Fruit fly (Drosophila melanogaster) whole organism, embryonic: ENCODE data around the gene CG15643.

Experiments used
- BEAF-32 ChIP-seq: fragments of 200-800 bp; sonication (Bioruptor generic); optimal IDR thresholded peaks from 3 replicates; lab custom pipeline; 2017; ENCODE audit warnings: missing biosample characterization, missing genetic modification characterization, mild to moderate bottlenecking, moderate library complexity, missing genetic modification reagents
- Bgb ChIP-seq: fragments of 200-800 bp; sonication (Bioruptor generic); IDR thresholded peaks from 2 replicates; pipeline ENCODE4 v1.3.6; 2022; ENCODE audit warnings: missing biosample characterization, missing genetic modification characterization; ENCODE audit not compliant: partially characterized antibody
- Bteb2 ChIP-seq: fragments of 200-800 bp; sonication (Bioruptor generic); optimal IDR thresholded peaks from 2 replicates; lab custom pipeline; 2016; ENCODE audit warnings: missing biosample characterization, missing genetic modification characterization
- CG10147 ChIP-seq: fragments of 200-800 bp; sonication (Bioruptor generic); optimal IDR thresholded peaks from 2 replicates; lab custom pipeline; 2019; ENCODE audit warnings: missing biosample characterization, mild to moderate bottlenecking, missing genetic modification characterization, moderate library complexity
- CG10209 ChIP-seq: fragments of 200-800 bp; sonication (Bioruptor generic); optimal IDR thresholded peaks from 3 replicates; lab custom pipeline; 2017; ENCODE audit warnings: missing biosample characterization, mild to moderate bottlenecking, missing genetic modification characterization, missing genetic modification reagents
- CG11085 ChIP-seq: fragments of 200-800 bp; sonication (Bioruptor generic); IDR thresholded peaks from 2 replicates; pipeline ENCODE4 v1.3.6; 2022; ENCODE audit warnings: missing biosample characterization, missing genetic modification characterization
- CG11723 ChIP-seq: fragments of 200-800 bp; sonication (Bioruptor generic); optimal IDR thresholded peaks from 2 replicates; lab custom pipeline; 2017; ENCODE audit warnings: missing biosample characterization, mild to moderate bottlenecking, missing genetic modification characterization
- CG12744 ChIP-seq: fragments of 200-800 bp; sonication (Bioruptor generic); optimal IDR thresholded peaks from 2 replicates; lab custom pipeline; 2016; ENCODE audit warnings: missing biosample characterization, missing genetic modification characterization
- CG13287 ChIP-seq: fragments of 200-800 bp; sonication (Bioruptor generic); IDR thresholded peaks from 2 replicates; pipeline ENCODE4 v1.3.6; 2022; ENCODE audit warnings: missing biosample characterization, missing genetic modification characterization; ENCODE audit not compliant: partially characterized antibody
- CG15011 ChIP-seq: fragments of 200-800 bp; sonication (Bioruptor generic); optimal IDR thresholded peaks from 3 replicates; lab custom pipeline; 2018; ENCODE audit warnings: missing biosample characterization, mild to moderate bottlenecking, missing genetic modification characterization
- CG1602 ChIP-seq: fragments of 200-800 bp; sonication (Bioruptor generic); optimal IDR thresholded peaks from 3 replicates; lab custom pipeline; 2016; ENCODE audit warnings: missing biosample characterization, missing genetic modification characterization
- CG18764 ChIP-seq: fragments of 200-800 bp; sonication (Bioruptor generic); optimal IDR thresholded peaks from 3 replicates; lab custom pipeline; 2016; ENCODE audit warnings: missing biosample characterization, missing genetic modification characterization
- CG31365 ChIP-seq: fragments of 200-800 bp; sonication (Bioruptor generic); optimal IDR thresholded peaks from 2 replicates; lab custom pipeline; 2018; ENCODE audit warnings: missing biosample characterization, mild to moderate bottlenecking, missing genetic modification characterization
- CG33557 ChIP-seq: fragments of 200-800 bp; sonication (Bioruptor generic); optimal IDR thresholded peaks from 2 replicates; lab custom pipeline; 2019; ENCODE audit warnings: missing biosample characterization, mild to moderate bottlenecking, missing genetic modification characterization, moderate library complexity
- CG4282 ChIP-seq: fragments of 200-800 bp; sonication (Bioruptor generic); optimal IDR thresholded peaks from 2 replicates; lab custom pipeline; 2016; ENCODE audit warnings: missing biosample characterization, missing genetic modification characterization
- CG43689 ChIP-seq: fragments of 200-800 bp; sonication (Bioruptor generic); IDR thresholded peaks from 2 replicates; pipeline ENCODE4 v1.3.6; 2022; ENCODE audit warnings: missing biosample characterization, missing genetic modification characterization
- CG6175 ChIP-seq: fragments of 200-800 bp; sonication (Bioruptor generic); IDR thresholded peaks from 3 replicates; pipeline ENCODE4 v1.3.6; 2022; ENCODE audit warnings: missing biosample characterization, missing genetic modification characterization
- CG6254 ChIP-seq: fragments of 200-800 bp; sonication (Bioruptor generic); optimal IDR thresholded peaks from 3 replicates; lab custom pipeline; 2017; ENCODE audit warnings: mild to moderate bottlenecking, missing biosample characterization, missing genetic modification reagents, missing genetic modification characterization
- CG7786 ChIP-seq: fragments of 200-800 bp; sonication (Bioruptor generic); optimal IDR thresholded peaks from 2 replicates; lab custom pipeline; 2016; ENCODE audit warnings: missing biosample characterization, missing genetic modification characterization
- CG7928 ChIP-seq: fragments of 200-800 bp; sonication (Bioruptor generic); optimal IDR thresholded peaks from 2 replicates; lab custom pipeline; 2017; ENCODE audit warnings: missing biosample characterization, mild to moderate bottlenecking, missing genetic modification characterization
- CG7987 ChIP-seq: fragments of 200-800 bp; sonication (Bioruptor generic); optimal IDR thresholded peaks from 2 replicates; lab custom pipeline; 2018; ENCODE audit warnings: missing biosample characterization, mild to moderate bottlenecking, missing genetic modification characterization, moderate library complexity
- D19A ChIP-seq: fragments of 200-800 bp; optimal IDR thresholded peaks from 3 replicates; lab custom pipeline; 2019; ENCODE audit warnings: missing biosample characterization, mild to moderate bottlenecking, missing genetic modification characterization, moderate library complexity
- Dad ChIP-seq: fragments of 200-800 bp; sonication (Bioruptor generic); optimal IDR thresholded peaks from 3 replicates; lab custom pipeline; 2016; ENCODE audit warnings: missing biosample characterization, missing genetic modification characterization
- Dbx ChIP-seq: fragments of 200-800 bp; sonication (Bioruptor generic); IDR thresholded peaks from 3 replicates; pipeline ENCODE4 v1.3.6; 2022; ENCODE audit warnings: missing biosample characterization, missing genetic modification characterization
- Dip3 ChIP-seq: fragments of 200-800 bp; sonication (Bioruptor generic); optimal IDR thresholded peaks from 3 replicates; lab custom pipeline; 2016; ENCODE audit warnings: missing biosample characterization, missing genetic modification characterization
- Gsc ChIP-seq: fragments of 200-800 bp; sonication (Bioruptor generic); IDR thresholded peaks from 2 replicates; pipeline ENCODE4 v1.3.6; 2022; ENCODE audit warnings: missing biosample characterization, missing genetic modification characterization
- MESR4 ChIP-seq: fragments of 200-800 bp; sonication (Bioruptor generic); optimal IDR thresholded peaks from 2 replicates; lab custom pipeline; 2018; ENCODE audit warnings: missing biosample characterization, mild to moderate bottlenecking, missing genetic modification characterization, moderate library complexity
- Neu2 ChIP-seq: fragments of 200-800 bp; sonication (Bioruptor generic); optimal IDR thresholded peaks from 3 replicates; lab custom pipeline; 2016; ENCODE audit warnings: missing biosample characterization, missing genetic modification characterization, borderline replicate concordance
- Opbp ChIP-seq: fragments of 200-800 bp; sonication (Bioruptor generic); IDR thresholded peaks from 3 replicates; pipeline ENCODE4 v1.3.6; 2022; ENCODE audit warnings: missing biosample characterization, missing genetic modification characterization; ENCODE audit not compliant: partially characterized antibody
- Spps ChIP-seq: fragments of 200-800 bp; sonication (Bioruptor generic); optimal IDR thresholded peaks from 2 replicates; lab custom pipeline; 2018; ENCODE audit warnings: missing biosample characterization, mild to moderate bottlenecking, missing genetic modification characterization
- al ChIP-seq: fragments of 200-800 bp; sonication (Bioruptor generic); IDR thresholded peaks from 2 replicates; pipeline ENCODE4 v1.3.6; 2022; ENCODE audit warnings: missing biosample characterization, missing genetic modification characterization
- amos ChIP-seq: fragments of 200-800 bp; sonication (Bioruptor generic); IDR thresholded peaks from 2 replicates; pipeline ENCODE4 v1.3.6; 2022; ENCODE audit warnings: missing biosample characterization, missing genetic modification characterization; ENCODE audit not compliant: partially characterized antibody
- ase ChIP-seq: fragments of 200-800 bp; sonication (Bioruptor generic); IDR thresholded peaks from 3 replicates; pipeline ENCODE4 v1.3.6; 2022; ENCODE audit warnings: missing biosample characterization, missing genetic modification characterization
- az2 ChIP-seq: fragments of 200-800 bp; sonication (Bioruptor generic); optimal IDR thresholded peaks from 3 replicates; lab custom pipeline; 2016; ENCODE audit warnings: missing biosample characterization, missing genetic modification characterization
- cas ChIP-seq: fragments of 200-800 bp; sonication (Bioruptor generic); IDR thresholded peaks from 2 replicates; pipeline ENCODE4 v1.3.6; 2022; ENCODE audit warnings: missing biosample characterization, missing genetic modification characterization
- cwo ChIP-seq: fragments of 200-800 bp; sonication (Bioruptor generic); optimal IDR thresholded peaks from 3 replicates; lab custom pipeline; 2017; ENCODE audit warnings: missing biosample characterization, missing genetic modification characterization, mild to moderate bottlenecking, moderate library complexity, missing genetic modification reagents
- dan ChIP-seq: fragments of 200-800 bp; sonication (Bioruptor generic); IDR thresholded peaks from 2 replicates; pipeline ENCODE4 v1.3.6; 2022; ENCODE audit warnings: missing biosample characterization, missing genetic modification characterization
- danr ChIP-seq: fragments of 200-800 bp; sonication (Bioruptor generic); IDR thresholded peaks from 2 replicates; pipeline ENCODE4 v1.3.6; 2022; ENCODE audit warnings: missing biosample characterization, missing genetic modification characterization
- eve ChIP-seq, 2 experiments: fragments of >200 bp; optimal IDR thresholded peaks; 2 replicates each; lab custom pipeline; 2017; ENCODE audit warnings: missing biosample characterization in 2 of 2, missing genetic modification characterization in 2 of 2
- gfzf ChIP-seq: fragments of 200-800 bp; sonication (Bioruptor generic); optimal IDR thresholded peaks from 2 replicates; lab custom pipeline; 2016; ENCODE audit warnings: missing biosample characterization, mild to moderate bottlenecking, missing genetic modification characterization, moderate library complexity
- grau ChIP-seq: fragments of 200-800 bp; optimal IDR thresholded peaks from 3 replicates; lab custom pipeline; 2019; ENCODE audit warnings: missing biosample characterization, mild to moderate bottlenecking, missing genetic modification characterization, moderate library complexity
- kah ChIP-seq: fragments of 200-800 bp; sonication (Bioruptor generic); optimal IDR thresholded peaks from 2 replicates; lab custom pipeline; 2018; ENCODE audit warnings: missing biosample characterization, mild to moderate bottlenecking, missing genetic modification characterization
- klu ChIP-seq: fragments of 200-800 bp; sonication (Bioruptor generic); IDR thresholded peaks from 2 replicates; pipeline ENCODE4 v1.3.6; 2022; ENCODE audit warnings: missing biosample characterization, missing genetic modification characterization
- lmd ChIP-seq: fragments of 200-800 bp; sonication (Bioruptor generic); IDR thresholded peaks from 2 replicates; pipeline ENCODE4 v1.3.6; 2022; ENCODE audit warnings: missing biosample characterization, missing genetic modification characterization
- nmo ChIP-seq: fragments of 200-800 bp; sonication (Bioruptor generic); optimal IDR thresholded peaks from 2 replicates; lab custom pipeline; 2018; ENCODE audit warnings: missing biosample characterization, mild to moderate bottlenecking, missing genetic modification characterization, moderate library complexity
- repo ChIP-seq: fragments of 200-800 bp; sonication (Bioruptor generic); optimal IDR thresholded peaks from 2 replicates; lab custom pipeline; 2016; ENCODE audit warnings: missing biosample characterization, missing genetic modification characterization
- seq ChIP-seq: fragments of 200-800 bp; sonication (Bioruptor generic); IDR thresholded peaks from 2 replicates; pipeline ENCODE4 v1.3.6; 2022; ENCODE audit warnings: missing biosample characterization, missing genetic modification characterization
- stc ChIP-seq: fragments of 200-800 bp; sonication (Bioruptor generic); IDR thresholded peaks from 2 replicates; pipeline ENCODE4 v1.3.6; 2022; ENCODE audit warnings: missing biosample characterization, missing genetic modification characterization
- trh ChIP-seq: fragments of 200-800 bp; sonication (Bioruptor generic); optimal IDR thresholded peaks from 2 replicates; lab custom pipeline; 2016; ENCODE audit warnings: missing biosample characterization, missing genetic modification characterization
- twi ChIP-seq: fragments of 200-800 bp; optimal IDR thresholded peaks from 2 replicates; lab custom pipeline; 2019; ENCODE audit warnings: missing biosample characterization, mild to moderate bottlenecking, missing genetic modification characterization, moderate library complexity
- vfl ChIP-seq: fragments of 200-800 bp; sonication (Bioruptor generic); optimal IDR thresholded peaks from 2 replicates; lab custom pipeline; 2016; ENCODE audit warnings: missing biosample characterization, missing genetic modification characterization
- zf30C ChIP-seq: fragments of 200-800 bp; sonication (Bioruptor generic); optimal IDR thresholded peaks from 3 replicates; lab custom pipeline; 2018; ENCODE audit warnings: missing biosample characterization, mild to moderate bottlenecking, missing genetic modification characterization

The CG15643 gene

DNA sequence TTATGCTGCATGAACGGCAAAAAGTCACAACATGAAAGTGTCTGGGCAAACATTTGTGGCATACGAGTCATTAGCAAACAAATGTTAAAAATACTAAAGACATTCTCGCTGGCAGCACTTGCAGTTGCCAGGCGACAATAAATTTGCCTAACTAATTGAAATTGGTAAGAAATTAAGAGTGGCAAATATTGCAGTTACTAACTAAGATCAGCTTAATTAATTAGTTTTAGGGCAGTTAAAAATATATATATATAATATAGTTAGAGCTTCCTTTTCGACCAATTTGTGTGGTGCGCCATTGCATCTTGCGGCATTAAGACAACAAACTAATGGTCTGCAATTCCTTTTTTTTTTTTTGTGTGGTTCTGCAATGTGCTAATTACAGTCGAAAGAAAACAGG is 46.0 kb upstream of the CG15643 start (continued):
- TF ChIP-seq CG15011 (GFP tag; lab: Kevin White, UChicago) (no peak), CG11723 (no peak), CG43689 (no peak), Dbx (GFP tag; lab: Robert Waterston, UW) (no peak), Bteb2 (GFP tag; lab: Kevin White, UChicago) (no peak), cwo (no peak), az2 (GFP tag; lab: Kevin White, UChicago) (peak; percentile 34), seq (GFP tag; lab: Robert Waterston, UW) (no peak), danr (GFP tag; lab: Robert Waterston, UW) (no peak), Dad (GFP tag; lab: Kevin White, UChicago) (no peak), vfl (GFP tag; lab: Kevin White, UChicago) (no peak), CG10147 (GFP tag; lab: Kevin White, UChicago) (no peak), gfzf (GFP tag; lab: Kevin White, UChicago) (no peak), al (GFP tag; lab: Robert Waterston, UW) (no peak), CG7987 (GFP tag; lab: Kevin White, UChicago) (no peak), twi (no peak), Dip3 (GFP tag; lab: Kevin White, UChicago) (no peak), CG7928 (GFP tag; lab: Kevin White, UChicago) (no peak), klu (GFP tag; lab: Robert Waterston, UW) (no peak), dan (GFP tag; lab: Robert Waterston, UW) (no peak), trh (GFP tag; lab: Kevin White, UChicago) (no peak), Opbp (GFP tag; lab: Robert Waterston, UW) (no peak), eve (GFP tag; optimal IDR thresholded peaks at IDR 0.05; lab: Kevin White, UChicago) (no peak), kah (no peak), CG7786 (GFP tag; lab: Kevin White, UChicago) (no peak), repo (GFP tag; lab: Kevin White, UChicago) (no peak), zf30C (no peak), stc (GFP tag; lab: Robert Waterston, UW) (peak; percentile 57), D19A (no peak), Neu2 (GFP tag; lab: Kevin White, UChicago) (no peak), MESR4 (GFP tag; lab: Kevin White, UChicago) (no peak), CG11085 (GFP tag; lab: Robert Waterston, UW) (no peak), BEAF-32 (GFP tag; lab: Kevin White, UChicago) (no peak), Bgb (GFP tag; lab: Robert Waterston, UW) (no peak), amos (GFP tag; lab: Robert Waterston, UW) (no peak), Spps (peak; percentile 45), CG1602 (GFP tag; lab: Kevin White, UChicago) (peak; percentile 18), CG6254 (GFP tag; lab: Kevin White, UChicago) (peak; percentile 40), CG31365 (tag; lab: Kevin White, UChicago) (no peak), grau (tag; lab: Kevin White, UChicago) (peak; percentile 19), ase (GFP tag; lab: Robert Waterston, UW) (peak; percentile 10; the same call in 1 of the 3 replicates), nmo (GFP tag; lab: Kevin White, UChicago) (peak; percentile 44), cas (GFP tag; lab: Robert Waterston, UW) (no peak), Gsc (GFP tag; lab: Robert Waterston, UW) (peak; percentile 25; the same call in 1 of the 2 replicates), CG13287 (no peak), CG33557 (GFP tag; lab: Kevin White, UChicago) (no peak), CG18764 (no peak), lmd (GFP tag; lab: Robert Waterston, UW) (no peak), CG10209 (GFP tag; lab: Kevin White, UChicago) (no peak), CG6175 (GFP tag; lab: Robert Waterston, UW) (no peak), CG4282 (GFP tag; lab: Kevin White, UChicago) (no peak), CG12744 (GFP tag; lab: Kevin White, UChicago) (no peak)
